Fruit fly (Drosophila melanogaster): Measurements from ENCODE around the gene CG32073.

- no peak for TF ChIP-seq CG8478 (optimal IDR thresholded peaks at IDR 0.05)
- TF ChIP-seq psq (optimal IDR thresholded peaks at IDR 0.05), result no peak
- no peak for TF ChIP-seq EcR (GFP tag; optimal IDR thresholded peaks at IDR 0.05)
- TF ChIP-seq usp (GFP tag; optimal IDR thresholded peaks at IDR 0.05), result no peak
- TF ChIP-seq pan (optimal IDR thresholded peaks at IDR 0.05), result no peak
Measured at dm6 chr3L:11135846-11136245, 28.5 kb upstream of the CG32073 start, which contains the start of gene IRSp53.
